Fruit fly (Drosophila melanogaster): ENCODE measurements around the gene Or83a.
A peak's percentile ranks its signal among the peaks of the same experiment; 100 is the strongest.

DNA sequence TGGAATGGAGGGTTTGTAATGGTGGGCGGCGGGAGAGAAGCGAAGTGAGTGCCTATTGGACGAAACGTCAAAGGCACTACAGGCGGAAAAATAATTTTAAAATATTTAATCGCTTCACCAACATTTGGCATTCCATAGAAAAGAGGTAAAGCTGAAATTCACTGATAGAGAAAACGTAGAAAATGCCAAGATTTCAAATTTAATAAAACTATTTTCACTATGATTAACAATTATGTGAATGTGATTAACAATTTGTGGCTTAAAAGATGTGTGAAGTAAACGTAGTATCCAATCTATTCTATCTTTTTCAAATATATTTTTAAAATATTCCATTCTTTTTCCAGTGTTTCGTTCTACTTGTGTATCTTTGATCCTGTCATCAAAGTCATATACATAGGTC lies 9.6 kb downstream of the Or83a start:
- TF ChIP-seq gl (tag; optimal IDR thresholded peaks at IDR 0.05) (no peak), Ets98B (GFP tag; IDR thresholded peaks at IDR 0.05) (no peak), Snoo (tag; optimal IDR thresholded peaks at IDR 0.05) (no peak), D1 (tag; optimal IDR thresholded peaks at IDR 0.05) (no peak), EcR (GFP tag; optimal IDR thresholded peaks at IDR 0.05) (no peak), CG4496 (GFP tag; IDR thresholded peaks at IDR 0.05) (no peak), CG17806 (tag; optimal IDR thresholded peaks at IDR 0.05) (peak; percentile 52)

Measured in whole organism, pupa.